Worm (Caenorhabditis elegans): ENCODE measurements around the gene T04C9.3.
"Not testable (repeated sequence)": the region's sequence is repeated elsewhere in the genome, so short reads cannot be mapped to it uniquely, and the experiment has no call there.

- TF ChIP-seq hlh-15 (tag; optimal IDR thresholded peaks at IDR 0.05); nfya-1 (tag; optimal IDR thresholded peaks at IDR 0.05); ama-1 (optimal IDR thresholded peaks at IDR 0.05); nhr-232 (tag; optimal IDR thresholded peaks at IDR 0.05); fkh-10 (GFP tag; optimal IDR thresholded peaks at IDR 0.05); pat-9 (tag; optimal IDR thresholded peaks at IDR 0.05); pha-4 (tag; optimal IDR thresholded peaks at IDR 0.05); pax-1 (tag; optimal IDR thresholded peaks at IDR 0.05); hlh-30 (tag; optimal IDR thresholded peaks at IDR 0.05; ENCODE audit: insufficient read depth): not testable (repeated sequence)
- peak; percentile 50 for TF ChIP-seq F13H6.1 (tag; optimal IDR thresholded peaks at IDR 0.05)
Observed at ce11 chrIII:6013027-6013426, 27.6 kb downstream of the T04C9.3 start.

Data from whole organism, late embryonic.